Fruit fly (Drosophila melanogaster) whole organism, prepupa: ENCODE data around the gene deltaCOP.

Source experiments
- Blimp-1 ChIP-seq: fragments of 200-800 bp; sonication (Bioruptor generic); optimal IDR thresholded peaks from 3 replicates; lab custom pipeline; 2017; ENCODE audit warnings: missing biosample characterization, missing genetic modification characterization, mild to moderate bottlenecking, moderate library complexity, missing genetic modification reagents
- CG10631 ChIP-seq: fragments of 200-800 bp; sonication (Bioruptor generic); optimal IDR thresholded peaks from 2 replicates; lab custom pipeline; 2016; ENCODE audit warnings: missing biosample characterization, missing genetic modification characterization
- CG10669 ChIP-seq: fragments of 200-800 bp; sonication (Bioruptor generic); optimal IDR thresholded peaks from 3 replicates; lab custom pipeline; 2018; ENCODE audit warnings: missing biosample characterization, mild to moderate bottlenecking, missing genetic modification characterization, moderate library complexity
- CG11294 ChIP-seq: fragments of 200-800 bp; sonication (Bioruptor generic); IDR thresholded peaks from 2 replicates; pipeline ENCODE4 v1.3.6; 2022; ENCODE audit warnings: missing biosample characterization, missing genetic modification characterization
- CG11762 ChIP-seq: fragments of 200-800 bp; sonication (Bioruptor generic); optimal IDR thresholded peaks from 3 replicates; lab custom pipeline; 2016; ENCODE audit warnings: missing biosample characterization, missing genetic modification characterization; ENCODE audit not compliant: insufficient read depth
- CG11902 ChIP-seq: fragments of 200-800 bp; sonication (Bioruptor generic); optimal IDR thresholded peaks from 3 replicates; lab custom pipeline; 2016; ENCODE audit warnings: missing biosample characterization, missing genetic modification characterization
- CG15336 ChIP-seq: fragments of 200-800 bp; sonication (Bioruptor generic); IDR thresholded peaks from 2 replicates; pipeline ENCODE4 v1.3.6; 2022; ENCODE audit warnings: missing biosample characterization, missing genetic modification characterization
- CG1621 ChIP-seq: fragments of 200-800 bp; sonication (Bioruptor generic); optimal IDR thresholded peaks from 3 replicates; lab custom pipeline; 2018; ENCODE audit warnings: missing biosample characterization, mild to moderate bottlenecking, missing genetic modification characterization
- CG16779 ChIP-seq: fragments of 200-800 bp; sonication (Bioruptor generic); optimal IDR thresholded peaks from 3 replicates; lab custom pipeline; 2017; ENCODE audit warnings: missing biosample characterization, mild to moderate bottlenecking, missing genetic modification characterization
- CG3032 ChIP-seq: fragments of 200-800 bp; optimal IDR thresholded peaks from 2 replicates; lab custom pipeline; 2019; ENCODE audit warnings: missing biosample characterization, mild to moderate bottlenecking, missing genetic modification characterization, moderate library complexity
- CG34406 ChIP-seq: fragments of 200-800 bp; sonication (Bioruptor generic); optimal IDR thresholded peaks from 3 replicates; lab custom pipeline; 2016; ENCODE audit warnings: missing biosample characterization, missing genetic modification characterization
- CG3919 ChIP-seq: fragments of 200-800 bp; sonication (Bioruptor generic); optimal IDR thresholded peaks from 3 replicates; lab custom pipeline; 2016; ENCODE audit warnings: missing biosample characterization, missing genetic modification characterization
- CG6163 ChIP-seq: fragments of 200-800 bp; sonication (Bioruptor generic); IDR thresholded peaks from 3 replicates; pipeline ENCODE4 v1.3.6; 2022; ENCODE audit warnings: missing biosample characterization, missing genetic modification characterization
- CG6276 ChIP-seq: fragments of 200-800 bp; sonication (Bioruptor generic); optimal IDR thresholded peaks from 2 replicates; lab custom pipeline; 2017; ENCODE audit warnings: missing biosample characterization, mild to moderate bottlenecking, missing genetic modification characterization
- CG6792 ChIP-seq: fragments of 200-800 bp; sonication (Bioruptor generic); optimal IDR thresholded peaks from 3 replicates; lab custom pipeline; 2016; ENCODE audit warnings: missing biosample characterization, missing genetic modification characterization
- CG6808 ChIP-seq: fragments of 200-800 bp; sonication (Bioruptor generic); optimal IDR thresholded peaks from 3 replicates; lab custom pipeline; 2017; ENCODE audit warnings: missing biosample characterization, missing genetic modification characterization, mild to moderate bottlenecking, moderate library complexity, missing genetic modification reagents
- CG6854 ChIP-seq: fragments of 200-800 bp; sonication (Bioruptor generic); optimal IDR thresholded peaks from 2 replicates; lab custom pipeline; 2017; ENCODE audit warnings: missing biosample characterization, mild to moderate bottlenecking, missing genetic modification characterization
- CG7368 ChIP-seq: fragments of 200-800 bp; sonication (Bioruptor generic); optimal IDR thresholded peaks from 3 replicates; lab custom pipeline; 2016; ENCODE audit warnings: missing biosample characterization, missing genetic modification characterization
- CG8119 ChIP-seq: fragments of 200-800 bp; sonication (Bioruptor generic); IDR thresholded peaks from 3 replicates; pipeline ENCODE4 v1.3.6; 2022; ENCODE audit warnings: missing biosample characterization, missing genetic modification characterization
- CG8319 ChIP-seq: fragments of 200-800 bp; sonication (Bioruptor generic); optimal IDR thresholded peaks from 3 replicates; lab custom pipeline; 2016; ENCODE audit warnings: missing biosample characterization, missing genetic modification characterization
- CG9139 ChIP-seq: fragments of 200-800 bp; sonication (Bioruptor generic); optimal IDR thresholded peaks from 3 replicates; lab custom pipeline; 2017; ENCODE audit warnings: missing biosample characterization, mild to moderate bottlenecking, missing genetic modification characterization
- Eip78C ChIP-seq: fragments of 200-800 bp; sonication (Bioruptor generic); peaks from one replicate; lab custom pipeline; 2016; ENCODE audit warnings: missing biosample characterization, missing genetic modification characterization
- Eip93F ChIP-seq: fragments of 200-800 bp; sonication (Bioruptor generic); optimal IDR thresholded peaks from 2 replicates; lab custom pipeline; 2016; ENCODE audit warnings: missing biosample characterization, mild to moderate bottlenecking, missing genetic modification characterization
- Ets21C ChIP-seq: fragments of 200-800 bp; sonication (Bioruptor generic); optimal IDR thresholded peaks from 3 replicates; lab custom pipeline; 2016; ENCODE audit warnings: missing biosample characterization, missing genetic modification characterization
- Ets96B ChIP-seq: fragments of 200-800 bp; optimal IDR thresholded peaks from 2 replicates; lab custom pipeline; 2019; ENCODE audit warnings: missing biosample characterization, mild to moderate bottlenecking, missing genetic modification characterization, moderate library complexity
- Gug ChIP-seq: fragments of 200-800 bp; sonication (Bioruptor generic); IDR thresholded peaks from 2 replicates; pipeline ENCODE4 v1.3.6; 2022; ENCODE audit warnings: missing biosample characterization, missing genetic modification characterization
- Hr38 ChIP-seq: sonication (Bioruptor generic); optimal IDR thresholded peaks from 2 replicates; lab custom pipeline; 2016; ENCODE audit warnings: missing biosample characterization, missing genetic modification characterization
- Hr4 ChIP-seq: fragments of 200-800 bp; sonication (Bioruptor generic); optimal IDR thresholded peaks from 3 replicates; lab custom pipeline; 2016; ENCODE audit warnings: missing biosample characterization, missing genetic modification characterization
- Lpt ChIP-seq: fragments of 200-800 bp; sonication (Bioruptor generic); optimal IDR thresholded peaks from 3 replicates; lab custom pipeline; 2016; ENCODE audit warnings: missing biosample characterization, missing genetic modification characterization
- OdsH ChIP-seq: fragments of 200-800 bp; sonication (Bioruptor generic); optimal IDR thresholded peaks from 3 replicates; lab custom pipeline; 2016; ENCODE audit warnings: missing biosample characterization, missing genetic modification characterization
- Sox14 ChIP-seq: fragments of 200-800 bp; sonication (Bioruptor generic); optimal IDR thresholded peaks from 3 replicates; lab custom pipeline; 2016; ENCODE audit warnings: missing biosample characterization, missing genetic modification characterization
- achi ChIP-seq: fragments of 200-800 bp; sonication (Bioruptor generic); optimal IDR thresholded peaks from 3 replicates; lab custom pipeline; 2016; ENCODE audit warnings: missing biosample characterization, missing genetic modification characterization
- acj6 ChIP-seq: fragments of 200-800 bp; sonication (Bioruptor generic); optimal IDR thresholded peaks from 3 replicates; lab custom pipeline; 2016; ENCODE audit warnings: missing biosample characterization, missing genetic modification characterization
- cyc ChIP-seq: fragments of 200-800 bp; sonication (Bioruptor generic); optimal IDR thresholded peaks from 3 replicates; lab custom pipeline; 2016; ENCODE audit warnings: missing biosample characterization, missing genetic modification characterization
- dac ChIP-seq: fragments of 200-800 bp; sonication (Bioruptor generic); optimal IDR thresholded peaks from 2 replicates; lab custom pipeline; 2017; ENCODE audit warnings: missing biosample characterization, mild to moderate bottlenecking, missing genetic modification characterization
- eg ChIP-seq: fragments of 200-800 bp; sonication (Bioruptor generic); IDR thresholded peaks from 3 replicates; pipeline ENCODE4 v1.3.6; 2022; ENCODE audit warnings: missing biosample characterization, missing genetic modification characterization
- esn ChIP-seq: fragments of 200-800 bp; sonication (Bioruptor generic); optimal IDR thresholded peaks from 2 replicates; lab custom pipeline; 2016; ENCODE audit warnings: missing biosample characterization, mild to moderate bottlenecking, missing genetic modification characterization, moderate library complexity
- fd59A ChIP-seq: fragments of 200-800 bp; sonication (Bioruptor generic); optimal IDR thresholded peaks from 2 replicates; lab custom pipeline; 2017; ENCODE audit warnings: missing biosample characterization, mild to moderate bottlenecking, missing genetic modification characterization, missing genetic modification reagents
- fd85E ChIP-seq: fragments of 200-800 bp; sonication (Bioruptor generic); optimal IDR thresholded peaks from 3 replicates; lab custom pipeline; 2016; ENCODE audit warnings: missing biosample characterization, missing genetic modification characterization
- fkh ChIP-seq: fragments of 200-800 bp; sonication (Bioruptor generic); optimal IDR thresholded peaks from 3 replicates; lab custom pipeline; 2017; ENCODE audit warnings: missing biosample characterization, mild to moderate bottlenecking, missing genetic modification characterization, moderate library complexity
- lz ChIP-seq: fragments of 200-800 bp; sonication (Bioruptor generic); optimal IDR thresholded peaks from 3 replicates; lab custom pipeline; 2016; ENCODE audit warnings: missing biosample characterization, missing genetic modification characterization
- net ChIP-seq: fragments of 200-800 bp; sonication (Bioruptor generic); optimal IDR thresholded peaks from 3 replicates; lab custom pipeline; 2016; ENCODE audit warnings: missing biosample characterization, missing genetic modification characterization
- salr ChIP-seq, 2 experiments: fragments of 200-800 bp; sonication (Bioruptor generic); optimal IDR thresholded peaks; 3 replicates each; lab custom pipeline; 2016 to 2018; ENCODE audit warnings: missing biosample characterization in 2 of 2, missing genetic modification characterization in 2 of 2, mild to moderate bottlenecking in 1 of 2
- spab ChIP-seq: fragments of 200-800 bp; sonication (Bioruptor generic); optimal IDR thresholded peaks from 2 replicates; lab custom pipeline; 2017; ENCODE audit warnings: missing biosample characterization, mild to moderate bottlenecking, missing genetic modification characterization, missing genetic modification reagents
- ss ChIP-seq, 2 experiments: fragments of 200-800 bp; sonication (Bioruptor generic); optimal IDR thresholded peaks; 2 replicates in 1 of 2; 3 replicates in 1 of 2; lab custom pipeline; 2017 to 2018; ENCODE audit warnings: mild to moderate bottlenecking in 2 of 2, missing biosample characterization in 2 of 2, missing genetic modification characterization in 2 of 2, moderate library complexity in 1 of 2
- svp ChIP-seq: fragments of 200-800 bp; sonication (Bioruptor generic); peaks from one replicate; lab custom pipeline; 2016; ENCODE audit warnings: missing biosample characterization, missing genetic modification characterization
- topi ChIP-seq: fragments of 200-800 bp; sonication (Bioruptor generic); optimal IDR thresholded peaks from 3 replicates; lab custom pipeline; 2016; ENCODE audit warnings: missing biosample characterization, missing genetic modification characterization
- vri ChIP-seq: fragments of 200-800 bp; sonication (Bioruptor generic); optimal IDR thresholded peaks from 3 replicates; lab custom pipeline; 2016; ENCODE audit warnings: missing biosample characterization, mild to moderate bottlenecking, missing genetic modification characterization

The deltaCOP gene

DNA sequence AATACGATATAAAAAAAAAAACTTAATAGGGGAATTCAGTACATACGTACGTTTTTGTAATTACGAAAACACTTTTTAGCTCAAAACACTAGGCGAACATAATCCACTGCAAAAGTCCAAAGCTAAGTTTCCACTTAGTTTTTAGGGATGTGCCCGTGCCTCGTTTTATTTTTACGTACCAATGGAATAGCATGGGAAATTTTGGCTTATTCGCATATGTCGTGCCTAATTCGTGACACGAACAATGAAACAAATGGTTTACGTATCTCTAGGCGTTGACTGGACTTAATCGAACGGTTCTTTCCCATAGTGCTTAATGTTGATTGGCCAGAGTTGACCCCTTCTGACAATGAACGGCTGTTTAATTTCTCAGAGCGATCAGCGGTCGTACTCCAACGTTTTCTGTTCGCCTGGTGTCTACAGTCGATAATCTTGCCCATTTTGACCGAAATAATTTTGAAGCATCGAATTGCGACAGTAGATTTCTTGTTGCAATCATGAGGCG lies 18.1 kb upstream of the deltaCOP start, which contains the start of gene CG14818 (continued):
- TF ChIP-seq CG3032 (tag; lab: Kevin White, UChicago) (peak; percentile 21), fd85E (GFP tag; lab: Kevin White, UChicago) (no peak), CG16779 (tag; lab: Kevin White, UChicago) (no peak), CG9139 (GFP tag; lab: Kevin White, UChicago) (no peak), CG11762 (peak; percentile 35), CG10669 (GFP tag; lab: Kevin White, UChicago) (no peak), Blimp-1 (GFP tag; lab: Kevin White, UChicago) (no peak)
- TF ChIP-seq, all 60 proteins: peak for 33

DNA sequence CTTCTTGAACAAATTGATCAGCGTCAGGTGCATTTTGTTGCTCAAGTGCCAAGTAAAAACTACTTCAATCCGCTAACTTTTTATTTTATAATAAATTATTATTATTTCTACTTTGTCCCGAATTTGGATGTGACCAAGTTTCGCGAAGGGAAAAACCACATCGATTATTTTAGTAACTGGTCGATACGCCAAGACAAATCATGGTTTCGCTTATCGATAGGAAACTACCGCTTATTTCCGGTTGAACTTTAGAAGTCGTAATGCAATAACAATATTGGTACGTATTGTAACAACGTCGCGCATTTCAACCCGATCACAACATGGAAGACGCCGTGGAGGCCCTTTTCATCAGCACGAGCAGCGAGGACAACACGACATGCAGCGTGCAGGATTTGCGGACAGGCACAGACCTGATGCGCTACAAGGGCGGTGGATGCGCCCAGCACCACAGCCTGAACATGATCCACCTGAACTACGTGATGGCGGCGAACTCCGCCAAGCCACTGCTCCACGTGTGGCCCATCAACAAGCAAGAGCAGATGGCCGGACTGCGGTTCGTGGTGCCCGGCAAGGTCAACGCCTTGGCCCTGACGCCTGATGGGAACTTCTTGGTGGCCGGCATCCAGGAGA lies 15.6 kb upstream of the deltaCOP start, which contains the start of the genes CG14817 and CG14805:
TSS of gene CG14817 (minus strand) at position 164 of the 630 bp plus-strand sequence.
TSS of gene CG14805 (plus strand) at position 211 of the 630 bp plus-strand sequence.
- TF ChIP-seq CG6854 (peak; percentile 91), CG6163 (GFP tag; lab: Robert Waterston, UW) (peak; percentile 58), CG11294 (GFP tag; lab: Robert Waterston, UW) (no peak), CG10631 (GFP tag; lab: Kevin White, UChicago) (no peak), acj6 (GFP tag; lab: Kevin White, UChicago) (no peak), eg (peak; percentile 61), Blimp-1 (GFP tag; lab: Kevin White, UChicago) (no peak), esn (GFP tag; lab: Kevin White, UChicago) (peak; percentile 68), CG15336 (0 out of 2 replicates have a peak, but pooled peaks have one; percentile 21), Eip93F (GFP tag; lab: Kevin White, UChicago) (no peak), OdsH (GFP tag; lab: Kevin White, UChicago) (no peak), CG16779 (tag; lab: Kevin White, UChicago) (peak; percentile 61), CG34406 (peak; percentile 71), CG3919 (no peak), Ets21C (GFP tag; lab: Kevin White, UChicago) (no peak), topi (GFP tag; lab: Kevin White, UChicago) (peak; percentile 68), CG6808 (GFP tag; lab: Kevin White, UChicago) (no peak), cyc (GFP tag; lab: Kevin White, UChicago) (peak; percentile 45), CG7368 (GFP tag; lab: Kevin White, UChicago) (no peak), CG8319 (GFP tag; lab: Kevin White, UChicago) (no peak), CG6792 (GFP tag; lab: Kevin White, UChicago) (peak; percentile 40), CG10669 (GFP tag; lab: Kevin White, UChicago) (no peak), fkh (no peak), CG1621 (tag; lab: Kevin White, UChicago) (peak; percentile 53), CG6276 (GFP tag; lab: Kevin White, UChicago) (no peak), Lpt (GFP tag; lab: Kevin White, UChicago) (no peak), Hr4 (GFP tag; lab: Kevin White, UChicago) (no peak), dac (no peak), CG8119 (GFP tag; lab: Robert Waterston, UW) (no peak; the same call in 2 of the 3 replicates), salr (GFP tag; optimal IDR thresholded peaks at IDR 0.05; lab: Kevin White, UChicago) (peak in 1 of 2 experiments; percentile 44), CG11762 (no peak), fd85E (GFP tag; lab: Kevin White, UChicago) (no peak), Hr38 (GFP tag; lab: Kevin White, UChicago) (no peak), Gug (GFP tag; lab: Robert Waterston, UW) (no peak), lz (peak; percentile 48), fd59A (GFP tag; lab: Kevin White, UChicago) (no peak), Ets96B (tag; lab: Kevin White, UChicago) (peak; percentile 5), achi (GFP tag; lab: Kevin White, UChicago) (no peak), spab (GFP tag; lab: Kevin White, UChicago) (no peak), vri (GFP tag; lab: Kevin White, UChicago) (no peak), CG11902 (GFP tag; lab: Kevin White, UChicago) (no peak), Sox14 (peak; percentile 53), svp (GFP tag; lab: Kevin White, UChicago) (peak; percentile 71), Eip78C (GFP tag; lab: Kevin White, UChicago) (peak; percentile 88), net (GFP tag; lab: Kevin White, UChicago) (no peak), ss (GFP tag; optimal IDR thresholded peaks at IDR 0.05; lab: Kevin White, UChicago) (peak; percentile 62 to 82)
